Worm (Caenorhabditis elegans) whole organism, L4 larva: ENCODE measurements around the gene gpa-11.

Experiments used
- F49E8.2 ChIP-seq: sonication (generic microtip); optimal IDR thresholded peaks from 2 replicates; lab custom pipeline; 2016; ENCODE audit warnings: missing compliant biosample characterization, mild to moderate bottlenecking, missing genetic modification characterization, borderline replicate concordance
- Y75B8A.6 ChIP-seq: fragments of 200-800 bp; sonication (Bioruptor generic); IDR thresholded peaks from 2 replicates; pipeline ENCODE4 v1.3.6; 2022; ENCODE audit warnings: missing genetic modification reagents, missing genetic modification characterization, missing compliant biosample characterization
- ama-1 ChIP-seq: fragments of 150-350 bp; optimal IDR thresholded peaks from 2 replicates; lab custom pipeline; 2014; ENCODE audit warnings: inconsistent platforms, mixed read lengths
- ceh-28 ChIP-seq: fragments of 150-350 bp; optimal IDR thresholded peaks from 2 replicates; lab custom pipeline; 2014; ENCODE audit warnings: missing biosample characterization, missing genetic modification reagents, missing genetic modification characterization
- nhr-25 ChIP-seq: sonication (generic microtip); optimal IDR thresholded peaks from 2 replicates; lab custom pipeline; 2017; ENCODE audit warnings: missing genetic modification characterization, mild to moderate bottlenecking, missing compliant biosample characterization, antibody characterized with exemption, moderate library complexity, borderline replicate concordance; ENCODE audit not compliant: insufficient read depth
- nhr-42 ChIP-seq: fragments of 200-800 bp; sonication (Bioruptor generic); IDR thresholded peaks from 2 replicates; pipeline ENCODE4 v1.3.6; 2022; ENCODE audit warnings: missing genetic modification characterization, missing compliant biosample characterization
- nhr-76 ChIP-seq: fragments of 150-350 bp; optimal IDR thresholded peaks from 2 replicates; lab custom pipeline; 2014; ENCODE audit warnings: missing biosample characterization, missing genetic modification characterization

DNA sequence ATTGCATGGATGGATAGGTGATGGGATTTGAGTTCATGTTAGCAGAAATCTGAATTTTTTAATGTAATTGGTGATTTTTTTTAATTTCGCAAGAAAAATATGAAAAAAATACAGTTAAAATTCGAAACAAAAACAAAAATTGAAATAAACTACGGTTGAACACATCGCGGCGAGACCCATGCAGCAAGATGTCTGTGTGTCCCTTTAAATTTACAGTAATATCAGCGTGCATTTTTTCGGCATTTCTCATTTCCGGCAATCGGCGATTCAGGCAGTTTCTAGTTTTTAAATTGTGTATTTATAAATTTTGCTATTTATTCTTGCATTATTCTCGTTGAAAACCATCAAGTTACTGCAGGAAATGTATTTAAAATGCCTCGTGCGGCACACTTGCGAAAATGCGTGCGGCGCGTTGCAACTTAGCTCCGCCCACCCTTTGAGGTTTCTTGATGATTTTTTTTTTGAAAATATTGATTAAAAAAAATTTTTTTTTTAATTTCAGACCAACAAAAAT, 9.2 kb upstream of the gpa-11 start, which contains the start of the genes fbxc-44 and C16A11.2:
- no peak for TF ChIP-seq ama-1
- TF ChIP-seq nhr-42 = no peak
- no peak for TF ChIP-seq ceh-28 (tag; lab: Kevin White, UChicago)
- no peak for TF ChIP-seq nhr-76 (tag; lab: Kevin White, UChicago)
- no peak for TF ChIP-seq nhr-25 (tag; lab: Kevin White, UChicago)
- no peak for TF ChIP-seq Y75B8A.6
- no peak for TF ChIP-seq F49E8.2
